Fruit fly (Drosophila melanogaster) whole organism, embryonic: ENCODE data around the gene sea.

Experiments
- Atf3 ChIP-seq: fragments of 200-800 bp; sonication (Bioruptor generic); optimal IDR thresholded peaks from 3 replicates; lab custom pipeline; 2016; ENCODE audit warnings: missing biosample characterization, missing genetic modification characterization
- CG10959 ChIP-seq: fragments of 200-800 bp; sonication (Bioruptor generic); IDR thresholded peaks from 2 replicates; pipeline ENCODE4 v1.3.6; 2022; ENCODE audit warnings: missing biosample characterization, missing genetic modification characterization
- CG11504 ChIP-seq: fragments of 200-800 bp; sonication (Bioruptor generic); optimal IDR thresholded peaks from 3 replicates; lab custom pipeline; 2019; ENCODE audit warnings: missing biosample characterization, mild to moderate bottlenecking, missing genetic modification characterization, moderate library complexity
- CG12104 ChIP-seq: fragments of 200-800 bp; sonication (Bioruptor generic); optimal IDR thresholded peaks from 3 replicates; lab custom pipeline; 2016; ENCODE audit warnings: missing biosample characterization, missing genetic modification characterization
- CG18262 ChIP-seq: fragments of 200-800 bp; optimal IDR thresholded peaks from 3 replicates; lab custom pipeline; 2019; ENCODE audit warnings: missing biosample characterization, mild to moderate bottlenecking, missing genetic modification characterization, moderate library complexity
- CG18599 ChIP-seq: fragments of 200-800 bp; sonication (Bioruptor generic); optimal IDR thresholded peaks from 3 replicates; lab custom pipeline; 2017; ENCODE audit warnings: missing biosample characterization, missing genetic modification characterization, mild to moderate bottlenecking, moderate library complexity, missing genetic modification reagents
- CG18619 ChIP-seq: fragments of 200-800 bp; sonication (Bioruptor generic); optimal IDR thresholded peaks from 3 replicates; lab custom pipeline; 2017; ENCODE audit warnings: missing biosample characterization, mild to moderate bottlenecking, missing genetic modification characterization
- CG2875 ChIP-seq: fragments of 200-800 bp; sonication (Bioruptor generic); optimal IDR thresholded peaks from 2 replicates; lab custom pipeline; 2017; ENCODE audit warnings: missing biosample characterization, mild to moderate bottlenecking, missing genetic modification characterization, missing genetic modification reagents
- CG32767 ChIP-seq: fragments of 200-800 bp; sonication (Bioruptor generic); IDR thresholded peaks from 2 replicates; pipeline ENCODE4 v1.3.6; 2022; ENCODE audit warnings: missing biosample characterization, missing genetic modification characterization
- CG34224 ChIP-seq: fragments of 200-800 bp; sonication (Bioruptor generic); IDR thresholded peaks from 3 replicates; pipeline ENCODE4 v1.3.6; 2022; ENCODE audit warnings: missing biosample characterization, missing genetic modification characterization; ENCODE audit not compliant: partially characterized antibody
- CG34376 ChIP-seq: fragments of 200-800 bp; sonication (Bioruptor generic); optimal IDR thresholded peaks from 2 replicates; lab custom pipeline; 2018; ENCODE audit warnings: missing biosample characterization, mild to moderate bottlenecking, missing genetic modification characterization
- CG3995 ChIP-seq: fragments of 200-800 bp; sonication (Bioruptor generic); optimal IDR thresholded peaks from 3 replicates; lab custom pipeline; 2016; ENCODE audit warnings: missing biosample characterization, missing genetic modification characterization
- CG6791 ChIP-seq: fragments of 200-800 bp; sonication (Bioruptor generic); IDR thresholded peaks from 3 replicates; pipeline ENCODE4 v1.3.6; 2022; ENCODE audit warnings: missing biosample characterization, missing genetic modification characterization; ENCODE audit not compliant: partially characterized antibody
- CG7271 ChIP-seq: fragments of 200-800 bp; sonication (Bioruptor generic); optimal IDR thresholded peaks from 2 replicates; lab custom pipeline; 2018; ENCODE audit warnings: missing biosample characterization, mild to moderate bottlenecking, missing genetic modification characterization, moderate library complexity
- CrebB ChIP-seq: fragments of 200-800 bp; sonication (Bioruptor generic); optimal IDR thresholded peaks from 3 replicates; lab custom pipeline; 2018; ENCODE audit warnings: missing biosample characterization, mild to moderate bottlenecking, missing genetic modification characterization
- Doc3 ChIP-seq: fragments of 200-800 bp; sonication (Bioruptor generic); IDR thresholded peaks from 3 replicates; pipeline ENCODE4 v1.3.6; 2022; ENCODE audit warnings: missing biosample characterization, missing genetic modification characterization; ENCODE audit not compliant: partially characterized antibody
- Fer2 ChIP-seq: fragments of 200-800 bp; sonication (Bioruptor generic); optimal IDR thresholded peaks from 2 replicates; lab custom pipeline; 2018; ENCODE audit warnings: missing biosample characterization, mild to moderate bottlenecking, missing genetic modification characterization, moderate library complexity
- Max ChIP-seq: fragments of 200-800 bp; sonication (Bioruptor generic); optimal IDR thresholded peaks from 2 replicates; lab custom pipeline; 2016; ENCODE audit warnings: missing biosample characterization, mild to moderate bottlenecking, missing genetic modification characterization
- Med ChIP-seq: fragments of 200-800 bp; sonication (Bioruptor generic); peaks from one replicate; lab custom pipeline; 2016; ENCODE audit warnings: missing biosample characterization, missing genetic modification characterization, mild to moderate bottlenecking, inconsistent platforms, moderate library complexity
- Meics ChIP-seq: fragments of 200-800 bp; sonication (Bioruptor generic); optimal IDR thresholded peaks from 2 replicates; lab custom pipeline; 2017; ENCODE audit warnings: missing biosample characterization, mild to moderate bottlenecking, missing genetic modification characterization
- Oaz ChIP-seq: fragments of 200-800 bp; sonication (Bioruptor generic); IDR thresholded peaks from 2 replicates; pipeline ENCODE4 v1.3.6; 2022; ENCODE audit warnings: missing biosample characterization, missing genetic modification characterization
- Pdp1 ChIP-seq, 2 experiments: fragments of 200-800 bp; sonication (Bioruptor generic); optimal IDR thresholded peaks; 3 replicates each; lab custom pipeline; 2016; ENCODE audit warnings: missing biosample characterization in 2 of 2, missing genetic modification characterization in 2 of 2, mild to moderate bottlenecking in 1 of 2, moderate library complexity in 1 of 2
- Ptx1 ChIP-seq: fragments of 200-800 bp; sonication (Bioruptor generic); IDR thresholded peaks from 2 replicates; pipeline ENCODE4 v1.3.6; 2022; ENCODE audit warnings: missing biosample characterization, missing genetic modification characterization
- Rx ChIP-seq: fragments of 200-800 bp; sonication (Bioruptor generic); IDR thresholded peaks from 2 replicates; pipeline ENCODE4 v1.3.6; 2022; ENCODE audit warnings: missing biosample characterization, missing genetic modification characterization
- Scr ChIP-seq: fragments of 200-800 bp; sonication (Bioruptor generic); IDR thresholded peaks from 2 replicates; pipeline ENCODE4 v1.3.6; 2022; ENCODE audit warnings: missing biosample characterization, missing genetic modification characterization; ENCODE audit not compliant: partially characterized antibody
- Sin3A ChIP-seq: fragments of >200 bp; optimal IDR thresholded peaks from 2 replicates; lab custom pipeline; 2018
- Six4 ChIP-seq: fragments of 200-800 bp; sonication (Bioruptor generic); optimal IDR thresholded peaks from 2 replicates; lab custom pipeline; 2016; ENCODE audit warnings: missing biosample characterization, missing genetic modification characterization
- ase ChIP-seq: fragments of 200-800 bp; sonication (Bioruptor generic); IDR thresholded peaks from 3 replicates; pipeline ENCODE4 v1.3.6; 2022; ENCODE audit warnings: missing biosample characterization, missing genetic modification characterization
- bigmax ChIP-seq: fragments of 200-800 bp; sonication (Bioruptor generic); optimal IDR thresholded peaks from 2 replicates; lab custom pipeline; 2018; ENCODE audit warnings: missing biosample characterization, mild to moderate bottlenecking, missing genetic modification characterization
- bsh ChIP-seq, 2 experiments: fragments of 200-800 bp; sonication (Bioruptor generic); optimal IDR thresholded peaks; 2 replicates each; lab custom pipeline; 2017 to 2018; ENCODE audit warnings: mild to moderate bottlenecking in 2 of 2, missing biosample characterization in 2 of 2, missing genetic modification characterization in 2 of 2, moderate library complexity in 1 of 2
- caup ChIP-seq: fragments of 200-800 bp; sonication (Bioruptor generic); optimal IDR thresholded peaks from 3 replicates; lab custom pipeline; 2017; ENCODE audit warnings: missing biosample characterization, mild to moderate bottlenecking, missing genetic modification characterization, moderate library complexity; ENCODE audit not compliant: severe bottlenecking
- chm ChIP-seq: fragments of 200-800 bp; sonication (Bioruptor generic); IDR thresholded peaks from 2 replicates; pipeline ENCODE4 v1.3.6; 2022; ENCODE audit warnings: missing biosample characterization, missing genetic modification characterization
- corto ChIP-seq: fragments of 200-800 bp; sonication (Bioruptor generic); optimal IDR thresholded peaks from 2 replicates; lab custom pipeline; 2016; ENCODE audit warnings: missing biosample characterization, mild to moderate bottlenecking, missing genetic modification characterization, moderate library complexity
- croc ChIP-seq: fragments of 200-800 bp; sonication (Bioruptor generic); conservative IDR thresholded peaks from 3 replicates; pipeline ENCODE4 v1.3.6; 2022; ENCODE audit warnings: missing biosample characterization, missing genetic modification characterization
- dm ChIP-seq: fragments of 200-800 bp; sonication (Bioruptor generic); optimal IDR thresholded peaks from 3 replicates; lab custom pipeline; 2016; ENCODE audit warnings: missing biosample characterization, missing genetic modification characterization
- eve ChIP-seq, 2 experiments: fragments of >200 bp; optimal IDR thresholded peaks; 2 replicates each; lab custom pipeline; 2017; ENCODE audit warnings: missing biosample characterization in 2 of 2, missing genetic modification characterization in 2 of 2
- ewg ChIP-seq: fragments of 200-800 bp; sonication (Bioruptor generic); optimal IDR thresholded peaks from 3 replicates; lab custom pipeline; 2017; ENCODE audit warnings: mild to moderate bottlenecking, missing biosample characterization, missing genetic modification reagents, missing genetic modification characterization
- exex ChIP-seq: fragments of 200-800 bp; sonication (Bioruptor generic); optimal IDR thresholded peaks from 4 replicates; lab custom pipeline; 2018; ENCODE audit warnings: missing biosample characterization, mild to moderate bottlenecking, missing genetic modification characterization, moderate library complexity
- eyg ChIP-seq: fragments of 200-800 bp; sonication (Bioruptor generic); optimal IDR thresholded peaks from 3 replicates; lab custom pipeline; 2016; ENCODE audit warnings: missing biosample characterization, missing genetic modification characterization
- gcm ChIP-seq: fragments of 200-800 bp; sonication (Bioruptor generic); optimal IDR thresholded peaks from 2 replicates; lab custom pipeline; 2019; ENCODE audit warnings: missing biosample characterization, mild to moderate bottlenecking, missing genetic modification characterization, moderate library complexity
- lola ChIP-seq, 3 experiments: fragments of >200 bp in 2 of 3; fragments of 200-800 bp in 1 of 3; sonication (Bioruptor generic) in 1 of 3; optimal IDR thresholded peaks; 2 replicates each; lab custom pipeline; 2017 to 2019; ENCODE audit warnings: missing biosample characterization in 3 of 3, missing genetic modification characterization in 3 of 3, mild to moderate bottlenecking in 1 of 3, moderate library complexity in 1 of 3
- mam ChIP-seq: fragments of 200-800 bp; sonication (Bioruptor generic); optimal IDR thresholded peaks from 3 replicates; lab custom pipeline; 2016; ENCODE audit warnings: missing biosample characterization, missing genetic modification characterization
- mld ChIP-seq: fragments of 200-800 bp; sonication (Bioruptor generic); IDR thresholded peaks from 3 replicates; pipeline ENCODE4 v1.3.6; 2022; ENCODE audit warnings: missing biosample characterization, missing genetic modification characterization; ENCODE audit not compliant: partially characterized antibody
- nmo ChIP-seq: fragments of 200-800 bp; sonication (Bioruptor generic); optimal IDR thresholded peaks from 2 replicates; lab custom pipeline; 2018; ENCODE audit warnings: missing biosample characterization, mild to moderate bottlenecking, missing genetic modification characterization, moderate library complexity
- org-1 ChIP-seq: fragments of 200-800 bp; sonication (Bioruptor generic); optimal IDR thresholded peaks from 2 replicates; lab custom pipeline; 2017; ENCODE audit warnings: missing biosample characterization, missing genetic modification characterization
- sima ChIP-seq: fragments of 200-800 bp; sonication (Bioruptor generic); optimal IDR thresholded peaks from 2 replicates; lab custom pipeline; 2016; ENCODE audit warnings: missing biosample characterization, missing genetic modification characterization
- sob ChIP-seq: fragments of 200-800 bp; sonication (Bioruptor generic); IDR thresholded peaks from 2 replicates; pipeline ENCODE4 v1.3.6; 2022; ENCODE audit warnings: missing biosample characterization, missing genetic modification characterization
- stc ChIP-seq: fragments of 200-800 bp; sonication (Bioruptor generic); IDR thresholded peaks from 2 replicates; pipeline ENCODE4 v1.3.6; 2022; ENCODE audit warnings: missing biosample characterization, missing genetic modification characterization
- sug ChIP-seq: fragments of 200-800 bp; optimal IDR thresholded peaks from 2 replicates; lab custom pipeline; 2019; ENCODE audit warnings: missing biosample characterization, mild to moderate bottlenecking, missing genetic modification characterization, moderate library complexity

Gene sea

DNA sequence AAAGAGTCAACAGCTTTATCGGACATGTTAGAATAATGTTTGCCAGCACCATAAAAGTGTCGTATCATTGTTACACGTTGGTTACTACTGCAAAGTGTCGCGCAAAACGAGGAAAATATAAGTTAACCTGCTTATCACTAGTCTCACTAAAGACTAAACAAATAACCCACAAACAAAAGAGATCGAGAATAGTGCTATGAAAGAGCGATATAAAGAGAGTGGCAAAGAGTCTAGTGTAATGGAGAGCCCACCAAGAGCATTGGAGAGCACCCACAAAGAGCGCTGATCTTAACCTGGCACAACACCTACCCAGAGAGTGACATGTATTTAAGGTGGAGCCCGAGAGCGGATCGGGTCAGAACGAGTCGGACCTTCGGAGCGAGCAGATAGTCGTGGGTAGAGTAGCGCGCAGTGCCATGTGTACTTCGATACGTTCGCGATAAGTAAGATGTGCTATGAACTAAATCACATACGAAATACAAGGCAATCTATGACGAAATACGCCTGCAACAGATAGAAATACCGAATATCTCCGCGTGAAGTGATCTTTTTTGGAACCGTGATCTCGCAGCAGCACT is 2.1 kb upstream of the sea start, which contains the start of gene Mrp4 (continued):
- TF ChIP-seq lola (GFP tag; optimal IDR thresholded peaks at IDR 0.05; lab: Kevin White, UChicago) (no peak), CG10959 (GFP tag; lab: Robert Waterston, UW) (no peak), Six4 (GFP tag; lab: Kevin White, UChicago) (no peak), mld (0 out of 3 replicates have a peak, but pooled peaks have one; percentile 50), CG32767 (GFP tag; lab: Robert Waterston, UW) (no peak), ewg (GFP tag; lab: Kevin White, UChicago) (no peak), mam (GFP tag; lab: Kevin White, UChicago) (peak; percentile 7), CG34224 (peak; percentile 78), CG18619 (GFP tag; lab: Kevin White, UChicago) (no peak), CG7271 (tag; lab: Kevin White, UChicago) (no peak), Rx (GFP tag; lab: Robert Waterston, UW) (no peak), nmo (GFP tag; lab: Kevin White, UChicago) (no peak), ase (GFP tag; lab: Robert Waterston, UW) (peak; percentile 41; the same call in 1 of the 3 replicates), CG6791 (no peak; the same call in 2 of the 3 replicates), bigmax (GFP tag; lab: Kevin White, UChicago) (peak; percentile 27), org-1 (GFP tag; lab: Kevin White, UChicago) (no peak), Fer2 (tag; lab: Kevin White, UChicago) (no peak), bsh (GFP tag; optimal IDR thresholded peaks at IDR 0.05; lab: Kevin White, UChicago) (peak in 1 of 2 experiments; percentile 16), CG18599 (GFP tag; lab: Kevin White, UChicago) (peak; percentile 54), CG11504 (tag; lab: Kevin White, UChicago) (no peak), CG18262 (peak; percentile 7), eyg (GFP tag; lab: Kevin White, UChicago) (no peak), caup (GFP tag; lab: Kevin White, UChicago) (peak; percentile 45), Scr (GFP tag; lab: Robert Waterston, UW) (no peak; the same call in 1 of the 2 replicates), CrebB (tag; lab: Kevin White, UChicago) (peak; percentile 84), stc (GFP tag; lab: Robert Waterston, UW) (peak; percentile 45; the same call in 1 of the 2 replicates), sob (GFP tag; lab: Robert Waterston, UW) (peak; percentile 69; the same call in 1 of the 2 replicates), CG12104 (no peak), dm (peak; percentile 37), Pdp1 (GFP tag; optimal IDR thresholded peaks at IDR 0.05; lab: Kevin White, UChicago) (peak in 1 of 2 experiments; percentile 56), Doc3 (GFP tag; lab: Robert Waterston, UW) (peak; percentile 55; the same call in 1 of the 3 replicates), Atf3 (GFP tag; lab: Kevin White, UChicago) (no peak), CG3995 (GFP tag; lab: Kevin White, UChicago) (peak; percentile 71), Sin3A (lab: Kevin White, UChicago) (no peak), Meics (no peak), sima (GFP tag; lab: Kevin White, UChicago) (no peak), Oaz (GFP tag; lab: Robert Waterston, UW) (no peak)

DNA sequence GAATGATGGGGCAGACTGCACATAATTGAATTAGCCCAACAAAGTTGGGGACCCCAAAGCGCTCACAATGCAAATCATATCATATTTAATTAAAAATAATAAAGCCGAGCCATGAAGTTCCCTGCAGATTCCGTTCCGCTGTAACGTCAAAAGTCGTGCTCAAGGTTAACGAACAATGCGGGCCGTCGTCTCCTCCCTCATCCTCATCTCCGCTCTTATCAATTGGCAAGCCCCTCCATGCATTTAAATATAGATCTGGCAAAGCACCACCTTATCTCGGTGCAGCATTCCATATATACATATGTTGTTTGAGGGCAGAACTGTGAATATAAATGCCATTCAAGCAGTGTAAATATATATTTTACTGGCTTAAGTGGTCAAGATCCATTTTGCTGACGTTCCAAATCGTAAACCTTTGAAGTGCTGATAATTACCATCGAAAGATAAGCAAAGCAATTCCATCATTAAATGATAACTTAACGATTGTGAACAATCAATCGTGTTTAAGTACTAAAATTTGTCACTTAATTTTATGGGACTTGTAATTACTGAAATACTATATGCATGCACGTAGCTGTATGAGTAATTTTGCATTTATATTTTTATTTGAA is 2.0 kb downstream of the sea start:
- TF ChIP-seq gcm (GFP tag; lab: Kevin White, UChicago), result peak; percentile 66
- TF ChIP-seq CG10959 (GFP tag; lab: Robert Waterston, UW), result no peak
- TF ChIP-seq exex, result peak; percentile 95
- peak; percentile 51 for TF ChIP-seq corto (GFP tag; lab: Kevin White, UChicago)
- TF ChIP-seq eve (GFP tag; optimal IDR thresholded peaks at IDR 0.05; lab: Kevin White, UChicago), result peak in 1 of 2 experiments; percentile 40
- TF ChIP-seq sug (tag; lab: Kevin White, UChicago), result peak; percentile 1
- TF ChIP-seq chm (GFP tag; lab: Robert Waterston, UW), result no peak
- no peak for TF ChIP-seq croc (GFP tag; lab: Robert Waterston, UW)
- no peak for TF ChIP-seq CG2875 (GFP tag; lab: Kevin White, UChicago)
- no peak for TF ChIP-seq Max (GFP tag; lab: Kevin White, UChicago)
- TF ChIP-seq Med (GFP tag; lab: Kevin White, UChicago), result peak; percentile 23
- TF ChIP-seq CG34376 (GFP tag; lab: Kevin White, UChicago), result peak; percentile 1
- no peak for TF ChIP-seq Ptx1 (GFP tag; lab: Robert Waterston, UW)
